Fruit fly (Drosophila melanogaster) whole organism, embryonic: ENCODE results near the gene Nnp-1.

Source experiments
- BEAF-32 ChIP-seq: fragments of 200-800 bp; sonication (Bioruptor generic); optimal IDR thresholded peaks from 3 replicates; lab custom pipeline; 2017; ENCODE audit warnings: missing biosample characterization, missing genetic modification characterization, mild to moderate bottlenecking, moderate library complexity, missing genetic modification reagents
- C15 ChIP-seq: fragments of 200-800 bp; sonication (Bioruptor generic); IDR thresholded peaks from 3 replicates; pipeline ENCODE4 v1.3.6; 2022; ENCODE audit warnings: missing biosample characterization, missing genetic modification characterization
- CG10147 ChIP-seq: fragments of 200-800 bp; sonication (Bioruptor generic); optimal IDR thresholded peaks from 2 replicates; lab custom pipeline; 2019; ENCODE audit warnings: missing biosample characterization, mild to moderate bottlenecking, missing genetic modification characterization, moderate library complexity
- CG10462 ChIP-seq: fragments of 200-800 bp; sonication (Bioruptor generic); optimal IDR thresholded peaks from 2 replicates; lab custom pipeline; 2016; ENCODE audit warnings: missing biosample characterization, missing genetic modification characterization
- CG10654 ChIP-seq: fragments of 200-800 bp; sonication (Bioruptor generic); optimal IDR thresholded peaks from 2 replicates; lab custom pipeline; 2016; ENCODE audit warnings: missing biosample characterization, missing genetic modification characterization
- CG11093 ChIP-seq: fragments of 200-800 bp; sonication (Bioruptor generic); IDR thresholded peaks from 3 replicates; pipeline ENCODE4 v1.3.6; 2022; ENCODE audit warnings: missing biosample characterization, missing genetic modification characterization
- CG13424 ChIP-seq: fragments of 200-800 bp; sonication (Bioruptor generic); optimal IDR thresholded peaks from 2 replicates; lab custom pipeline; 2019; ENCODE audit warnings: missing biosample characterization, mild to moderate bottlenecking, missing genetic modification characterization, moderate library complexity
- CG15011 ChIP-seq: fragments of 200-800 bp; sonication (Bioruptor generic); optimal IDR thresholded peaks from 3 replicates; lab custom pipeline; 2018; ENCODE audit warnings: missing biosample characterization, mild to moderate bottlenecking, missing genetic modification characterization
- CG15479 ChIP-seq: fragments of 200-800 bp; sonication (Bioruptor generic); optimal IDR thresholded peaks from 3 replicates; lab custom pipeline; 2019; ENCODE audit warnings: missing biosample characterization, mild to moderate bottlenecking, missing genetic modification characterization, moderate library complexity
- CG18599 ChIP-seq: fragments of 200-800 bp; sonication (Bioruptor generic); optimal IDR thresholded peaks from 3 replicates; lab custom pipeline; 2017; ENCODE audit warnings: missing biosample characterization, missing genetic modification characterization, mild to moderate bottlenecking, moderate library complexity, missing genetic modification reagents
- CG30431 ChIP-seq: fragments of 200-800 bp; sonication (Bioruptor generic); optimal IDR thresholded peaks from 2 replicates; lab custom pipeline; 2017; ENCODE audit warnings: missing biosample characterization, missing genetic modification characterization
- CG31365 ChIP-seq: fragments of 200-800 bp; sonication (Bioruptor generic); optimal IDR thresholded peaks from 2 replicates; lab custom pipeline; 2018; ENCODE audit warnings: missing biosample characterization, mild to moderate bottlenecking, missing genetic modification characterization
- CG3407 ChIP-seq: fragments of 200-800 bp; sonication (Bioruptor generic); optimal IDR thresholded peaks from 2 replicates; lab custom pipeline; 2018; ENCODE audit warnings: missing biosample characterization, mild to moderate bottlenecking, missing genetic modification characterization
- CG4707 ChIP-seq: fragments of 200-800 bp; sonication (Bioruptor generic); optimal IDR thresholded peaks from 2 replicates; lab custom pipeline; 2018; ENCODE audit warnings: missing biosample characterization, mild to moderate bottlenecking, missing genetic modification characterization, moderate library complexity
- CG5245 ChIP-seq: fragments of 200-800 bp; sonication (Bioruptor generic); optimal IDR thresholded peaks from 3 replicates; lab custom pipeline; 2016; ENCODE audit warnings: missing biosample characterization, missing genetic modification characterization
- CG7357 ChIP-seq: fragments of 200-800 bp; sonication (Bioruptor generic); IDR thresholded peaks from 3 replicates; pipeline ENCODE4 v1.3.6; 2022; ENCODE audit warnings: missing biosample characterization, missing genetic modification characterization
- Doc2 ChIP-seq: fragments of 200-800 bp; sonication (Bioruptor generic); IDR thresholded peaks from 2 replicates; pipeline ENCODE4 v1.3.6; 2022; ENCODE audit warnings: missing biosample characterization, missing genetic modification characterization
- Gsc ChIP-seq: fragments of 200-800 bp; sonication (Bioruptor generic); IDR thresholded peaks from 2 replicates; pipeline ENCODE4 v1.3.6; 2022; ENCODE audit warnings: missing biosample characterization, missing genetic modification characterization
- Gug ChIP-seq: fragments of 200-800 bp; sonication (Bioruptor generic); IDR thresholded peaks from 4 replicates; pipeline ENCODE4 v1.3.6; 2022; ENCODE audit warnings: missing biosample characterization, missing genetic modification characterization
- Hey ChIP-seq: fragments of 200-800 bp; sonication (Bioruptor generic); optimal IDR thresholded peaks from 3 replicates; lab custom pipeline; 2018; ENCODE audit warnings: missing biosample characterization, mild to moderate bottlenecking, missing genetic modification characterization
- Max ChIP-seq: fragments of 200-800 bp; sonication (Bioruptor generic); optimal IDR thresholded peaks from 2 replicates; lab custom pipeline; 2016; ENCODE audit warnings: missing biosample characterization, mild to moderate bottlenecking, missing genetic modification characterization
- Nf-YA ChIP-seq: fragments of 200-800 bp; sonication (Bioruptor generic); IDR thresholded peaks from 2 replicates; pipeline ENCODE4 v1.3.6; 2022; ENCODE audit warnings: missing biosample characterization, missing genetic modification characterization
- Nf-YC ChIP-seq: fragments of 200-800 bp; optimal IDR thresholded peaks from 3 replicates; lab custom pipeline; 2019; ENCODE audit warnings: missing biosample characterization, mild to moderate bottlenecking, missing genetic modification characterization, moderate library complexity
- YL-1 ChIP-seq: fragments of 200-800 bp; sonication (Bioruptor generic); optimal IDR thresholded peaks from 3 replicates; lab custom pipeline; 2017; ENCODE audit warnings: missing biosample characterization, mild to moderate bottlenecking, missing genetic modification characterization
- bab2 ChIP-seq: fragments of 200-800 bp; sonication (Bioruptor generic); optimal IDR thresholded peaks from 2 replicates; lab custom pipeline; 2016; ENCODE audit warnings: missing biosample characterization, missing genetic modification characterization
- bcd ChIP-seq: fragments of 200-800 bp; sonication (Bioruptor generic); optimal IDR thresholded peaks from 2 replicates; lab custom pipeline; 2017; ENCODE audit warnings: missing biosample characterization, mild to moderate bottlenecking, missing genetic modification characterization
- bigmax ChIP-seq: fragments of 200-800 bp; sonication (Bioruptor generic); optimal IDR thresholded peaks from 2 replicates; lab custom pipeline; 2018; ENCODE audit warnings: missing biosample characterization, mild to moderate bottlenecking, missing genetic modification characterization
- corto ChIP-seq: fragments of 200-800 bp; sonication (Bioruptor generic); optimal IDR thresholded peaks from 2 replicates; lab custom pipeline; 2016; ENCODE audit warnings: missing biosample characterization, mild to moderate bottlenecking, missing genetic modification characterization, moderate library complexity
- crol ChIP-seq: fragments of 200-800 bp; sonication (Bioruptor generic); IDR thresholded peaks from 2 replicates; pipeline ENCODE4 v1.3.6; 2022; ENCODE audit warnings: missing biosample characterization, missing genetic modification characterization
- emc ChIP-seq: fragments of 200-800 bp; sonication (Bioruptor generic); optimal IDR thresholded peaks from 2 replicates; lab custom pipeline; 2016; ENCODE audit warnings: missing biosample characterization, missing genetic modification characterization
- en ChIP-seq: fragments of 200-800 bp; sonication (Bioruptor generic); optimal IDR thresholded peaks from 2 replicates; lab custom pipeline; 2016; ENCODE audit warnings: missing biosample characterization, missing genetic modification characterization
- fd96Cb ChIP-seq: fragments of 200-800 bp; sonication (Bioruptor generic); optimal IDR thresholded peaks from 2 replicates; lab custom pipeline; 2018; ENCODE audit warnings: missing biosample characterization, mild to moderate bottlenecking, missing genetic modification characterization, moderate library complexity
- gcm2 ChIP-seq: fragments of 200-800 bp; sonication (Bioruptor generic); optimal IDR thresholded peaks from 2 replicates; lab custom pipeline; 2016; ENCODE audit warnings: missing biosample characterization, missing genetic modification characterization
- gro ChIP-seq: fragments of 200-800 bp; sonication (Bioruptor generic); optimal IDR thresholded peaks from 2 replicates; lab custom pipeline; 2016; ENCODE audit warnings: missing biosample characterization, missing genetic modification characterization
- ken ChIP-seq: fragments of 200-800 bp; sonication (Bioruptor generic); IDR thresholded peaks from 3 replicates; pipeline ENCODE4 v1.3.6; 2022; ENCODE audit warnings: missing biosample characterization, missing genetic modification characterization
- lov ChIP-seq, 2 experiments: fragments of 200-800 bp in 1 of 2; fragments of >200 bp in 1 of 2; sonication (Bioruptor generic) in 1 of 2; IDR thresholded peaks in 1 of 2; optimal IDR thresholded peaks in 1 of 2; 2 replicates in 1 of 2; 3 replicates in 1 of 2; pipeline versions ENCODE4 v1.3.6 to Lab custom; 2017 to 2022; ENCODE audit warnings: missing biosample characterization in 1 of 2, missing genetic modification characterization in 1 of 2
- maf-S ChIP-seq: fragments of 200-800 bp; sonication (Bioruptor generic); optimal IDR thresholded peaks from 2 replicates; lab custom pipeline; 2016; ENCODE audit warnings: missing biosample characterization, missing genetic modification characterization
- otp ChIP-seq: fragments of 200-800 bp; sonication (Bioruptor generic); IDR thresholded peaks from 3 replicates; pipeline ENCODE4, ENCODE4 v1.3.6; 2022; ENCODE audit warnings: missing biosample characterization, missing genetic modification characterization
- pb ChIP-seq: fragments of 200-800 bp; sonication (Bioruptor generic); optimal IDR thresholded peaks from 3 replicates; lab custom pipeline; 2016; ENCODE audit warnings: missing biosample characterization, missing genetic modification characterization
- pho ChIP-seq: fragments of 200-800 bp; sonication (Bioruptor generic); optimal IDR thresholded peaks from 2 replicates; lab custom pipeline; 2016; ENCODE audit warnings: missing biosample characterization, missing genetic modification characterization
- ro ChIP-seq: fragments of 200-800 bp; sonication (Bioruptor generic); IDR thresholded peaks from 2 replicates; pipeline ENCODE4 v1.3.6; 2022; ENCODE audit warnings: missing biosample characterization, missing genetic modification characterization
- sd ChIP-seq: fragments of 200-800 bp; sonication (Bioruptor generic); optimal IDR thresholded peaks from 3 replicates; lab custom pipeline; 2018; ENCODE audit warnings: missing biosample characterization, mild to moderate bottlenecking, missing genetic modification characterization, moderate library complexity
- shn ChIP-seq: fragments of 200-800 bp; sonication (Bioruptor generic); optimal IDR thresholded peaks from 3 replicates; lab custom pipeline; 2016; ENCODE audit warnings: missing biosample characterization, missing genetic modification characterization
- sisA ChIP-seq: fragments of 200-800 bp; sonication (Bioruptor generic); IDR thresholded peaks from 2 replicates; pipeline ENCODE4 v1.3.6; 2022; ENCODE audit warnings: missing biosample characterization, missing genetic modification characterization
- sna ChIP-seq: fragments of 200-800 bp; sonication (Bioruptor generic); IDR thresholded peaks from 2 replicates; pipeline ENCODE4 v1.3.6; 2022; ENCODE audit warnings: missing biosample characterization, missing genetic modification characterization; ENCODE audit not compliant: partially characterized antibody
- so ChIP-seq: fragments of 200-800 bp; sonication (Bioruptor generic); IDR thresholded peaks from 3 replicates; pipeline ENCODE4 v1.3.6; 2022; ENCODE audit warnings: missing biosample characterization, missing genetic modification characterization
- stwl ChIP-seq: fragments of 200-800 bp; sonication (Bioruptor generic); optimal IDR thresholded peaks from 3 replicates; lab custom pipeline; 2018; ENCODE audit warnings: missing biosample characterization, mild to moderate bottlenecking, missing genetic modification characterization, moderate library complexity
- tx ChIP-seq: fragments of 200-800 bp; sonication (Bioruptor generic); optimal IDR thresholded peaks from 2 replicates; lab custom pipeline; 2016; ENCODE audit warnings: missing biosample characterization, missing genetic modification characterization
- wek ChIP-seq: fragments of 200-800 bp; sonication (Bioruptor generic); optimal IDR thresholded peaks from 3 replicates; lab custom pipeline; 2018; ENCODE audit warnings: missing biosample characterization, mild to moderate bottlenecking, missing genetic modification characterization, moderate library complexity

The Nnp-1 gene

dm6 chr2L:13414525-13415481, 48.8 kb upstream of the Nnp-1 start, which contains the start of the genes CG16956, CG42784 and CG43850 (continued):
- no peak for TF ChIP-seq Max
- TF ChIP-seq CG11093, result no peak
- no peak for TF ChIP-seq ro
- TF ChIP-seq CG18599 (GFP tag; lab: Kevin White, UChicago), result peak; percentile 88
- no peak for TF ChIP-seq C15
- peak; percentile 57 for TF ChIP-seq bigmax (GFP tag; lab: Kevin White, UChicago)
- no peak for TF ChIP-seq bab2
- no peak for TF ChIP-seq sisA (GFP tag; lab: Robert Waterston, UW)
- TF ChIP-seq fd96Cb, result no peak
- TF ChIP-seq CG10654 (GFP tag; lab: Kevin White, UChicago), result no peak
- TF ChIP-seq crol (GFP tag; lab: Robert Waterston, UW), result peak; percentile 25; the same call in 1 of the 2 replicates
- peak; percentile 49 for TF ChIP-seq Nf-YC (tag; lab: Kevin White, UChicago)
- 0 out of 3 replicates have a peak, but pooled peaks have one; percentile 60 for TF ChIP-seq so (GFP tag; lab: Robert Waterston, UW)
- peak; percentile 80 for TF ChIP-seq wek (GFP tag; lab: Kevin White, UChicago)
- TF ChIP-seq pho, result no peak
- TF ChIP-seq lov (optimal IDR thresholded peaks at IDR 0.05; lab: Kevin White, UChicago), result no peak
- peak; percentile 53; the same call in 1 of the 3 replicates for TF ChIP-seq lov (GFP tag; IDR thresholded peaks at IDR 0.05; lab: Robert Waterston, UW)
- no peak for TF ChIP-seq CG5245 (GFP tag; lab: Kevin White, UChicago)
- TF ChIP-seq CG7357 (GFP tag; lab: Robert Waterston, UW), result no peak
- peak; percentile 5 for TF ChIP-seq gro
- no peak for TF ChIP-seq CG13424 (tag; lab: Kevin White, UChicago)
- TF ChIP-seq otp (GFP tag; lab: Robert Waterston, UW), result no peak
- TF ChIP-seq emc, result no peak
- peak; percentile 53 for TF ChIP-seq CG4707 (GFP tag; lab: Kevin White, UChicago)
- TF ChIP-seq stwl (tag; lab: Kevin White, UChicago), result no peak
- no peak for TF ChIP-seq tx (GFP tag; lab: Kevin White, UChicago)
- TF ChIP-seq Hey, result peak; percentile 54
- TF ChIP-seq Gug (GFP tag; lab: Robert Waterston, UW), result no peak
- TF ChIP-seq shn, result no peak
- TF ChIP-seq CG10147 (GFP tag; lab: Kevin White, UChicago), result peak; percentile 56
- TF ChIP-seq corto (GFP tag; lab: Kevin White, UChicago), result no peak
- TF ChIP-seq sna (GFP tag; lab: Robert Waterston, UW), result no peak
- no peak for TF ChIP-seq CG15479 (GFP tag; lab: Kevin White, UChicago)
- TF ChIP-seq CG10462, result no peak
- 0 out of 2 replicates have a peak, but pooled peaks have one; percentile 10 for TF ChIP-seq Nf-YA
- TF ChIP-seq BEAF-32, result no peak
- TF ChIP-seq YL-1 (GFP tag; lab: Kevin White, UChicago), result peak; percentile 55
- TF ChIP-seq maf-S (GFP tag; lab: Kevin White, UChicago), result no peak
- no peak for TF ChIP-seq CG30431 (GFP tag; lab: Kevin White, UChicago)
- no peak for TF ChIP-seq pb
- peak; percentile 78 for TF ChIP-seq CG31365
- peak; percentile 46 for TF ChIP-seq bcd (GFP tag; lab: Kevin White, UChicago)
- TF ChIP-seq CG3407 (GFP tag; lab: Kevin White, UChicago), result no peak
- TF ChIP-seq Doc2 (GFP tag; lab: Robert Waterston, UW), result no peak
- TF ChIP-seq en (GFP tag; lab: Kevin White, UChicago), result no peak
- TF ChIP-seq Gsc (GFP tag; lab: Robert Waterston, UW), result no peak
- TF ChIP-seq CG15011 (GFP tag; lab: Kevin White, UChicago), result peak; percentile 68
- no peak for TF ChIP-seq gcm2 (GFP tag; lab: Kevin White, UChicago)
- no peak for TF ChIP-seq sd (tag; lab: Kevin White, UChicago)
- TF ChIP-seq ken, result no peak
